Fruit fly (Drosophila melanogaster) whole organism, embryonic: ENCODE results near the gene Suv3.

Experiments
- Bgb ChIP-seq: fragments of 200-800 bp; sonication (Bioruptor generic); IDR thresholded peaks from 2 replicates; pipeline ENCODE4 v1.3.6; 2022; ENCODE audit warnings: missing biosample characterization, missing genetic modification characterization; ENCODE audit not compliant: partially characterized antibody
- CG12391 ChIP-seq: fragments of 200-800 bp; sonication (Bioruptor generic); optimal IDR thresholded peaks from 3 replicates; lab custom pipeline; 2018; ENCODE audit warnings: missing biosample characterization, mild to moderate bottlenecking, missing genetic modification characterization, moderate library complexity
- CG31365 ChIP-seq: fragments of 200-800 bp; sonication (Bioruptor generic); optimal IDR thresholded peaks from 2 replicates; lab custom pipeline; 2018; ENCODE audit warnings: missing biosample characterization, mild to moderate bottlenecking, missing genetic modification characterization
- CG9727 ChIP-seq: fragments of 200-800 bp; sonication (Bioruptor generic); optimal IDR thresholded peaks from 3 replicates; lab custom pipeline; 2017; ENCODE audit warnings: missing biosample characterization, mild to moderate bottlenecking, missing genetic modification characterization
- Poxn ChIP-seq: fragments of 200-800 bp; sonication (Bioruptor generic); IDR thresholded peaks from 2 replicates; pipeline ENCODE4 v1.3.6; 2022; ENCODE audit warnings: missing biosample characterization, missing genetic modification characterization
- Sox100B ChIP-seq: fragments of 200-800 bp; sonication (Bioruptor generic); optimal IDR thresholded peaks from 3 replicates; lab custom pipeline; 2018; ENCODE audit warnings: missing biosample characterization, mild to moderate bottlenecking, missing genetic modification characterization
- chinmo ChIP-seq: fragments of 200-800 bp; sonication (Bioruptor generic); IDR thresholded peaks from 4 replicates; pipeline ENCODE4 v1.3.6; 2022; ENCODE audit warnings: missing biosample characterization, missing genetic modification characterization; ENCODE audit not compliant: partially characterized antibody
- eve ChIP-seq, 2 experiments: fragments of >200 bp; optimal IDR thresholded peaks; 2 replicates each; lab custom pipeline; 2017; ENCODE audit warnings: missing biosample characterization in 2 of 2, missing genetic modification characterization in 2 of 2
- hkb ChIP-seq, 2 experiments: fragments of 200-800 bp in 1 of 2; fragments of >200 bp in 1 of 2; sonication (Bioruptor generic) in 1 of 2; IDR thresholded peaks in 1 of 2; optimal IDR thresholded peaks in 1 of 2; 2 replicates each; pipeline versions ENCODE4 v1.3.6 to Lab custom; 2017 to 2022; ENCODE audit warnings: missing biosample characterization in 1 of 2, missing genetic modification characterization in 1 of 2
- jing ChIP-seq: fragments of 200-800 bp; sonication (Bioruptor generic); optimal IDR thresholded peaks from 2 replicates; lab custom pipeline; 2018; ENCODE audit warnings: missing biosample characterization, mild to moderate bottlenecking, missing genetic modification characterization
- kah ChIP-seq: fragments of 200-800 bp; sonication (Bioruptor generic); optimal IDR thresholded peaks from 2 replicates; lab custom pipeline; 2018; ENCODE audit warnings: missing biosample characterization, mild to moderate bottlenecking, missing genetic modification characterization
- odd ChIP-seq: fragments of 200-800 bp; sonication (Bioruptor generic); optimal IDR thresholded peaks from 2 replicates; lab custom pipeline; 2017; ENCODE audit warnings: missing biosample characterization, mild to moderate bottlenecking, missing genetic modification characterization
- p53 ChIP-seq: fragments of 200-800 bp; sonication (Bioruptor generic); optimal IDR thresholded peaks from 2 replicates; lab custom pipeline; 2016; ENCODE audit warnings: missing biosample characterization, missing genetic modification characterization

- TF ChIP-seq odd: no peak
- TF ChIP-seq eve (GFP tag; optimal IDR thresholded peaks at IDR 0.05; lab: Kevin White, UChicago): no peak
- TF ChIP-seq Sox100B: no peak
- TF ChIP-seq hkb (optimal IDR thresholded peaks at IDR 0.05; lab: Kevin White, UChicago): no peak
- no peak for TF ChIP-seq hkb (GFP tag; IDR thresholded peaks at IDR 0.05; lab: Robert Waterston, UW)
- TF ChIP-seq Poxn (GFP tag; lab: Robert Waterston, UW): no peak
- TF ChIP-seq Bgb (GFP tag; lab: Robert Waterston, UW): no peak; the same call in 1 of the 2 replicates
- no peak for TF ChIP-seq CG9727
- no peak for TF ChIP-seq p53 (GFP tag; lab: Kevin White, UChicago)
- no peak for TF ChIP-seq jing
- TF ChIP-seq chinmo (GFP tag; lab: Robert Waterston, UW): 0 out of 4 replicates have a peak, but pooled peaks have one; percentile 47
- no peak for TF ChIP-seq kah (GFP tag; lab: Kevin White, UChicago)
- TF ChIP-seq CG31365: no peak
- no peak for TF ChIP-seq CG12391
Measured at dm6 chr3R:4281119-4281861, 30.1 kb upstream of the Suv3 start.
